Worm (Caenorhabditis elegans): ENCODE results near the gene pnc-1.

The pnc-1 gene

DNA sequence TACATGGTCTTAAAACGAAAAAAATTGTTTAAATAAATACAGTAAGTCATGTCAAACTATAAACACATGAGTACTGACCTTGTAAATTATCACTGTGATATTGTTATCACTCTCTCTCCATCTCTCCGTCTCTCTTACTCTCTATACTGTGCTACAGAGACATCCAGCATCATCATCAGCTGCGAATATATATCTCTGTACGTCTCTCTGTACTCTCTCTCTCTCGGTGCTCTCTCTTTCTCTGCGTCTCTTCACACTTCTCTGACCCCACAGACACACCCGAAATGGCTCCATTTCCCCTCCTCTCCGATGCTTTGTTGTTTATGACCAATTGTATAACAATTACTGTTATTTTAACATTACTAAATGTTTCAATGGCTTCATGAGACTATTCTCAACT is 26.3 kb downstream of the pnc-1 start (continued):
- no peak for TF ChIP-seq nhr-11 (tag; optimal IDR thresholded peaks at IDR 0.05)
- TF ChIP-seq php-3 (GFP tag; IDR thresholded peaks at IDR 0.05) = peak; percentile 72
- no peak for TF ChIP-seq lin-15B (tag; optimal IDR thresholded peaks at IDR 0.05)
- TF ChIP-seq zfp-2 (tag; optimal IDR thresholded peaks at IDR 0.05) = no peak
- no peak for TF ChIP-seq set-16 (GFP tag; IDR thresholded peaks at IDR 0.05)
- peak; percentile 50 for TF ChIP-seq nhr-77 (tag; optimal IDR thresholded peaks at IDR 0.05)
- TF ChIP-seq lim-7 (GFP tag; IDR thresholded peaks at IDR 0.05) = no peak
- TF ChIP-seq hif-1 (tag; optimal IDR thresholded peaks at IDR 0.05) = no peak
- no peak for TF ChIP-seq T20F7.1 (GFP tag; optimal IDR thresholded peaks at IDR 0.05)
- TF ChIP-seq lir-3 (tag; optimal IDR thresholded peaks at IDR 0.05) = no peak
- TF ChIP-seq saeg-2 (GFP tag; IDR thresholded peaks at IDR 0.05) = no peak
- 0 out of 2 replicates have a peak, but pooled peaks have one; percentile 27 for TF ChIP-seq hmg-1.1 (GFP tag; IDR thresholded peaks at IDR 0.05)
- peak; percentile 91 for TF ChIP-seq dve-1 (tag; optimal IDR thresholded peaks at IDR 0.05; ENCODE audit: insufficient read depth)
- TF ChIP-seq lin-13 (GFP tag; optimal IDR thresholded peaks at IDR 0.05) = no peak
- no peak for TF ChIP-seq pha-4 (GFP tag; IDR thresholded peaks at IDR 0.05)
- TF ChIP-seq pha-4 (tag; optimal IDR thresholded peaks at IDR 0.05) = no peak
- peak; percentile 64 for TF ChIP-seq pqm-1 (tag; optimal IDR thresholded peaks at IDR 0.05)
- no peak for TF ChIP-seq F44E2.7 (GFP tag; IDR thresholded peaks at IDR 0.05)
- no peak for TF ChIP-seq dmd-8 (GFP tag; IDR thresholded peaks at IDR 0.05)
- no peak for TF ChIP-seq lin-1 (GFP tag; IDR thresholded peaks at IDR 0.05)
- TF ChIP-seq fkh-10 (GFP tag; optimal IDR thresholded peaks at IDR 0.05) = no peak
- no peak for TF ChIP-seq ceh-28 (tag; optimal IDR thresholded peaks at IDR 0.05)
- no peak for TF ChIP-seq lin-29 (GFP tag; IDR thresholded peaks at IDR 0.05)
- TF ChIP-seq spr-3 (GFP tag; optimal IDR thresholded peaks at IDR 0.05) = no peak
- no peak for TF ChIP-seq tra-1 (GFP tag; IDR thresholded peaks at IDR 0.05)
- TF ChIP-seq hlh-30 (tag; optimal IDR thresholded peaks at IDR 0.05; ENCODE audit: insufficient read depth) = peak; percentile 62
- TF ChIP-seq ceh-32 (tag; optimal IDR thresholded peaks at IDR 0.05; ENCODE audit: poor library complexity) = no peak
- TF ChIP-seq nhr-76 (tag; optimal IDR thresholded peaks at IDR 0.05) = no peak
- TF ChIP-seq skn-1 (tag; optimal IDR thresholded peaks at IDR 0.05) = no peak
- no peak for TF ChIP-seq D1046.2 (GFP tag; IDR thresholded peaks at IDR 0.05)
- no peak for TF ChIP-seq ces-1 (GFP tag; optimal IDR thresholded peaks at IDR 0.05)
- no peak; the same call in 1 of the 2 replicates for TF ChIP-seq lin-38 (GFP tag; IDR thresholded peaks at IDR 0.05)
- TF ChIP-seq zfp-3 (GFP tag; conservative IDR thresholded peaks at IDR 0.05) = no peak
- no peak for TF ChIP-seq attf-4 (tag; optimal IDR thresholded peaks at IDR 0.05)
- no peak for TF ChIP-seq vab-7 (GFP tag; IDR thresholded peaks at IDR 0.05)
- no peak for TF ChIP-seq madf-5 (GFP tag; IDR thresholded peaks at IDR 0.05)
- TF ChIP-seq hlh-11 (tag; optimal IDR thresholded peaks at IDR 0.05) = peak; percentile 90
- no peak for TF ChIP-seq daf-8 (GFP tag; IDR thresholded peaks at IDR 0.05)
- no peak for TF ChIP-seq daf-16 (GFP tag; optimal IDR thresholded peaks at IDR 0.05)
- TF ChIP-seq daf-16 (tag; optimal IDR thresholded peaks at IDR 0.05) = peak; percentile 96
- no peak for TF ChIP-seq zip-11 (GFP tag; IDR thresholded peaks at IDR 0.05)
- TF ChIP-seq unc-62 (GFP tag; optimal IDR thresholded peaks at IDR 0.05 in 1 of 2) = peak in 1 of 2 experiments; percentile 60
- TF ChIP-seq unc-62 (tag; optimal IDR thresholded peaks at IDR 0.05) = no peak
- TF ChIP-seq nhr-111 (GFP tag; optimal IDR thresholded peaks at IDR 0.05) = no peak
- TF ChIP-seq Y75B8A.6 (GFP tag; IDR thresholded peaks at IDR 0.05) = 0 out of 2 replicates have a peak, but pooled peaks have one; percentile 70
- no peak for TF ChIP-seq dmd-9 (GFP tag; IDR thresholded peaks at IDR 0.05)
- no peak for TF ChIP-seq daf-19 (GFP tag; conservative IDR thresholded peaks at IDR 0.05)
- peak in 1 of 2 experiments; percentile 56 for TF ChIP-seq lsy-2 (tag; optimal IDR thresholded peaks at IDR 0.05)
- no peak for TF ChIP-seq daf-12 (tag; optimal IDR thresholded peaks at IDR 0.05)
- peak; percentile 70 for TF ChIP-seq nhr-48 (tag; optimal IDR thresholded peaks at IDR 0.05)
- no peak for TF ChIP-seq egl-43 (GFP tag; IDR thresholded peaks at IDR 0.05)
- TF ChIP-seq nhr-41 (GFP tag; IDR thresholded peaks at IDR 0.05) = peak; percentile 81

All from whole organism, L4 larva.